Fruit fly (Drosophila melanogaster) whole organism, embryonic: ENCODE results near the gene CG3815.

Experiments
- BtbVII ChIP-seq: fragments of 200-800 bp; sonication (Bioruptor generic); optimal IDR thresholded peaks from 3 replicates; lab custom pipeline; 2017; ENCODE audit warnings: missing biosample characterization, mild to moderate bottlenecking, missing genetic modification characterization
- CG10321 ChIP-seq: fragments of 200-800 bp; sonication (Bioruptor generic); IDR thresholded peaks from 2 replicates; pipeline ENCODE4 v1.3.6; 2022; ENCODE audit warnings: missing biosample characterization, missing genetic modification characterization
- CG10431 ChIP-seq: fragments of 200-800 bp; sonication (Bioruptor generic); optimal IDR thresholded peaks from 3 replicates; lab custom pipeline; 2018; ENCODE audit warnings: missing biosample characterization, mild to moderate bottlenecking, missing genetic modification characterization
- CG10462 ChIP-seq: fragments of 200-800 bp; sonication (Bioruptor generic); optimal IDR thresholded peaks from 2 replicates; lab custom pipeline; 2016; ENCODE audit warnings: missing biosample characterization, missing genetic modification characterization
- CG12744 ChIP-seq: fragments of 200-800 bp; sonication (Bioruptor generic); optimal IDR thresholded peaks from 2 replicates; lab custom pipeline; 2016; ENCODE audit warnings: missing biosample characterization, missing genetic modification characterization
- CG13287 ChIP-seq: fragments of 200-800 bp; sonication (Bioruptor generic); IDR thresholded peaks from 2 replicates; pipeline ENCODE4 v1.3.6; 2022; ENCODE audit warnings: missing biosample characterization, missing genetic modification characterization; ENCODE audit not compliant: partially characterized antibody
- CG15479 ChIP-seq: fragments of 200-800 bp; sonication (Bioruptor generic); optimal IDR thresholded peaks from 3 replicates; lab custom pipeline; 2019; ENCODE audit warnings: missing biosample characterization, mild to moderate bottlenecking, missing genetic modification characterization, moderate library complexity
- CG15601 ChIP-seq: fragments of 200-800 bp; sonication (Bioruptor generic); optimal IDR thresholded peaks from 3 replicates; lab custom pipeline; 2019; ENCODE audit warnings: missing biosample characterization, mild to moderate bottlenecking, missing genetic modification characterization, moderate library complexity
- CG17186 ChIP-seq: fragments of 200-800 bp; sonication (Bioruptor generic); optimal IDR thresholded peaks from 3 replicates; lab custom pipeline; 2017; ENCODE audit warnings: missing biosample characterization, missing genetic modification reagents, missing genetic modification characterization
- CG18011 ChIP-seq: fragments of 200-800 bp; sonication (Bioruptor generic); optimal IDR thresholded peaks from 2 replicates; lab custom pipeline; 2017; ENCODE audit warnings: missing biosample characterization, missing genetic modification characterization, mild to moderate bottlenecking, moderate library complexity, missing genotype
- CG2129 ChIP-seq: fragments of 200-800 bp; sonication (Bioruptor generic); IDR thresholded peaks from 2 replicates; pipeline ENCODE4 v1.3.6; 2022; ENCODE audit warnings: missing biosample characterization, missing genetic modification characterization; ENCODE audit not compliant: partially characterized antibody
- CG2678 ChIP-seq: fragments of 200-800 bp; sonication (Bioruptor generic); optimal IDR thresholded peaks from 3 replicates; lab custom pipeline; 2019; ENCODE audit warnings: missing biosample characterization, mild to moderate bottlenecking, missing genetic modification characterization, moderate library complexity
- CG3065 ChIP-seq: fragments of 200-800 bp; sonication (Bioruptor generic); optimal IDR thresholded peaks from 2 replicates; lab custom pipeline; 2016; ENCODE audit warnings: missing biosample characterization, missing genetic modification characterization
- CG31365 ChIP-seq: fragments of 200-800 bp; sonication (Bioruptor generic); optimal IDR thresholded peaks from 2 replicates; lab custom pipeline; 2018; ENCODE audit warnings: missing biosample characterization, mild to moderate bottlenecking, missing genetic modification characterization
- CG4730 ChIP-seq: fragments of 200-800 bp; sonication (Bioruptor generic); IDR thresholded peaks from 2 replicates; pipeline ENCODE4 v1.3.6; 2022; ENCODE audit warnings: missing biosample characterization, missing genetic modification characterization
- CG4820 ChIP-seq: fragments of 200-800 bp; sonication (Bioruptor generic); optimal IDR thresholded peaks from 3 replicates; lab custom pipeline; 2016; ENCODE audit warnings: missing biosample characterization, missing genetic modification characterization
- CG6254 ChIP-seq: fragments of 200-800 bp; sonication (Bioruptor generic); optimal IDR thresholded peaks from 3 replicates; lab custom pipeline; 2017; ENCODE audit warnings: mild to moderate bottlenecking, missing biosample characterization, missing genetic modification reagents, missing genetic modification characterization
- CG6854 ChIP-seq: fragments of 200-800 bp; sonication (Bioruptor generic); optimal IDR thresholded peaks from 3 replicates; lab custom pipeline; 2017; ENCODE audit warnings: missing biosample characterization, mild to moderate bottlenecking, missing genetic modification characterization
- CG7839 ChIP-seq: fragments of 200-800 bp; sonication (Bioruptor generic); optimal IDR thresholded peaks from 3 replicates; lab custom pipeline; 2018; ENCODE audit warnings: missing biosample characterization, mild to moderate bottlenecking, missing genetic modification characterization, moderate library complexity
- CG7928 ChIP-seq: fragments of 200-800 bp; sonication (Bioruptor generic); optimal IDR thresholded peaks from 2 replicates; lab custom pipeline; 2017; ENCODE audit warnings: missing biosample characterization, mild to moderate bottlenecking, missing genetic modification characterization
- Dfd ChIP-seq, 2 experiments: fragments of >200 bp; optimal IDR thresholded peaks; 2 replicates each; lab custom pipeline; 2017; ENCODE audit warnings: missing biosample characterization in 2 of 2, missing genetic modification characterization in 2 of 2
- E2f2 ChIP-seq: fragments of 200-800 bp; sonication (Bioruptor generic); IDR thresholded peaks from 2 replicates; pipeline ENCODE4 v1.3.6; 2022; ENCODE audit warnings: missing biosample characterization, missing genetic modification characterization
- Fer3 ChIP-seq: fragments of 200-800 bp; sonication (Bioruptor generic); optimal IDR thresholded peaks from 2 replicates; lab custom pipeline; 2018; ENCODE audit warnings: missing biosample characterization, mild to moderate bottlenecking, missing genetic modification characterization, moderate library complexity
- HLH3B ChIP-seq: fragments of 200-800 bp; sonication (Bioruptor generic); IDR thresholded peaks from 2 replicates; pipeline ENCODE4 v1.3.6; 2022; ENCODE audit warnings: missing biosample characterization, missing genetic modification characterization
- Jarid2 ChIP-seq: fragments of 200-800 bp; sonication (Bioruptor generic); optimal IDR thresholded peaks from 3 replicates; lab custom pipeline; 2017; ENCODE audit warnings: mild to moderate bottlenecking, missing biosample characterization, missing genetic modification reagents, missing genetic modification characterization
- Lhr ChIP-seq: fragments of 200-800 bp; sonication (Bioruptor generic); optimal IDR thresholded peaks from 3 replicates; lab custom pipeline; 2017; ENCODE audit warnings: mild to moderate bottlenecking, missing biosample characterization, missing genetic modification reagents, missing genetic modification characterization
- Mrtf ChIP-seq: fragments of 200-800 bp; sonication (Bioruptor generic); IDR thresholded peaks from 3 replicates; pipeline ENCODE4 v1.3.6; 2022; ENCODE audit warnings: missing biosample characterization, missing genetic modification characterization
- Optix ChIP-seq: fragments of 200-800 bp; sonication (Bioruptor generic); IDR thresholded peaks from 3 replicates; pipeline ENCODE4 v1.3.6; 2022; ENCODE audit warnings: missing biosample characterization, missing genetic modification characterization
- Pdp1 ChIP-seq, 2 experiments: fragments of 200-800 bp; sonication (Bioruptor generic); optimal IDR thresholded peaks; 3 replicates each; lab custom pipeline; 2016; ENCODE audit warnings: missing biosample characterization in 2 of 2, missing genetic modification characterization in 2 of 2, mild to moderate bottlenecking in 1 of 2, moderate library complexity in 1 of 2
- Ravus ChIP-seq: fragments of 200-800 bp; sonication (Bioruptor generic); IDR thresholded peaks from 2 replicates; pipeline ENCODE4 v1.3.6; 2022; ENCODE audit warnings: missing biosample characterization, missing genetic modification characterization
- ato ChIP-seq: fragments of 200-800 bp; sonication (Bioruptor generic); IDR thresholded peaks from 2 replicates; pipeline ENCODE4 v1.3.6; 2022; ENCODE audit warnings: missing biosample characterization, missing genetic modification characterization; ENCODE audit not compliant: partially characterized antibody
- bowl ChIP-seq: fragments of 200-800 bp; sonication (Bioruptor generic); IDR thresholded peaks from 2 replicates; pipeline ENCODE4 v1.3.6; 2022; ENCODE audit warnings: missing biosample characterization, missing genetic modification characterization
- chif ChIP-seq, 2 experiments: fragments of 200-800 bp; sonication (Bioruptor generic); optimal IDR thresholded peaks; 3 replicates each; lab custom pipeline; 2016; ENCODE audit warnings: missing biosample characterization in 2 of 2, missing genetic modification characterization in 2 of 2
- dati ChIP-seq: fragments of 200-800 bp; sonication (Bioruptor generic); IDR thresholded peaks from 2 replicates; pipeline ENCODE4 v1.3.6; 2022; ENCODE audit warnings: missing biosample characterization, missing genetic modification characterization
- fru ChIP-seq: fragments of >200 bp; optimal IDR thresholded peaks from 2 replicates; lab custom pipeline; 2017
- insv ChIP-seq, 2 experiments: fragments of 200-800 bp; sonication (Bioruptor generic); optimal IDR thresholded peaks; 3 replicates each; lab custom pipeline; 2016 to 2018; ENCODE audit warnings: missing biosample characterization in 2 of 2, missing genetic modification characterization in 2 of 2
- jing ChIP-seq: fragments of 200-800 bp; sonication (Bioruptor generic); optimal IDR thresholded peaks from 2 replicates; lab custom pipeline; 2018; ENCODE audit warnings: missing biosample characterization, mild to moderate bottlenecking, missing genetic modification characterization
- mld ChIP-seq: fragments of 200-800 bp; sonication (Bioruptor generic); IDR thresholded peaks from 3 replicates; pipeline ENCODE4 v1.3.6; 2022; ENCODE audit warnings: missing biosample characterization, missing genetic modification characterization; ENCODE audit not compliant: partially characterized antibody
- nau ChIP-seq: fragments of 200-800 bp; sonication (Bioruptor generic); optimal IDR thresholded peaks from 3 replicates; lab custom pipeline; 2017; ENCODE audit warnings: missing biosample characterization, mild to moderate bottlenecking, missing genetic modification characterization, missing genetic modification reagents
- prd ChIP-seq, 3 experiments: fragments of >200 bp in 2 of 3; fragments of 200-800 bp in 1 of 3; sonication (Bioruptor generic) in 1 of 3; optimal IDR thresholded peaks in 2 of 3; IDR thresholded peaks in 1 of 3; 2 replicates in 2 of 3; 3 replicates in 1 of 3; pipeline versions ENCODE4 v1.3.6 to Lab custom; 2017 to 2022; ENCODE audit warnings: missing biosample characterization in 1 of 3, missing genetic modification characterization in 1 of 3
- pros ChIP-seq: fragments of 200-800 bp; sonication (Bioruptor generic); optimal IDR thresholded peaks from 3 replicates; lab custom pipeline; 2019; ENCODE audit warnings: missing biosample characterization, mild to moderate bottlenecking, missing genetic modification characterization, moderate library complexity
- ro ChIP-seq: fragments of 200-800 bp; sonication (Bioruptor generic); IDR thresholded peaks from 2 replicates; pipeline ENCODE4 v1.3.6; 2022; ENCODE audit warnings: missing biosample characterization, missing genetic modification characterization
- sima ChIP-seq: fragments of 200-800 bp; sonication (Bioruptor generic); optimal IDR thresholded peaks from 2 replicates; lab custom pipeline; 2016; ENCODE audit warnings: missing biosample characterization, missing genetic modification characterization
- sisA ChIP-seq: fragments of 200-800 bp; sonication (Bioruptor generic); IDR thresholded peaks from 2 replicates; pipeline ENCODE4 v1.3.6; 2022; ENCODE audit warnings: missing biosample characterization, missing genetic modification characterization
- stwl ChIP-seq: fragments of 200-800 bp; sonication (Bioruptor generic); optimal IDR thresholded peaks from 3 replicates; lab custom pipeline; 2018; ENCODE audit warnings: missing biosample characterization, mild to moderate bottlenecking, missing genetic modification characterization, moderate library complexity
- tgo ChIP-seq: fragments of 200-800 bp; sonication (Bioruptor generic); IDR thresholded peaks from 3 replicates; pipeline ENCODE4 v1.3.6; 2022; ENCODE audit warnings: missing biosample characterization, missing genetic modification characterization
- tio ChIP-seq: fragments of 200-800 bp; sonication (Bioruptor generic); optimal IDR thresholded peaks from 2 replicates; lab custom pipeline; 2017; ENCODE audit warnings: missing biosample characterization, missing genetic modification characterization, inconsistent platforms
- tx ChIP-seq: fragments of 200-800 bp; sonication (Bioruptor generic); optimal IDR thresholded peaks from 2 replicates; lab custom pipeline; 2016; ENCODE audit warnings: missing biosample characterization, missing genetic modification characterization
- vfl ChIP-seq: fragments of 200-800 bp; sonication (Bioruptor generic); optimal IDR thresholded peaks from 2 replicates; lab custom pipeline; 2016; ENCODE audit warnings: missing biosample characterization, missing genetic modification characterization
- vnd ChIP-seq: fragments of 200-800 bp; sonication (Bioruptor generic); IDR thresholded peaks from 3 replicates; pipeline ENCODE4 v1.3.6; 2022; ENCODE audit warnings: missing biosample characterization, missing genetic modification characterization; ENCODE audit not compliant: partially characterized antibody
- wdn ChIP-seq: fragments of 200-800 bp; sonication (Bioruptor generic); IDR thresholded peaks from 2 replicates; pipeline ENCODE4 v1.3.6; 2022; ENCODE audit warnings: missing biosample characterization, missing genetic modification characterization

Gene CG3815

dm6 chrX:6310408-6310807 lies 15.2 kb downstream of the CG3815 start (continued):
- peak; percentile 11 for TF ChIP-seq Fer3 (tag; lab: Kevin White, UChicago)
- TF ChIP-seq HLH3B (GFP tag; lab: Robert Waterston, UW): 0 out of 2 replicates have a peak, but pooled peaks have one; percentile 31
- no peak for TF ChIP-seq CG4820 (GFP tag; lab: Kevin White, UChicago)
- TF ChIP-seq chif (GFP tag; optimal IDR thresholded peaks at IDR 0.05; lab: Kevin White, UChicago): no peak
- peak; percentile 48 for TF ChIP-seq sisA
- peak; percentile 42 for TF ChIP-seq CG7839 (tag; lab: Kevin White, UChicago)
- TF ChIP-seq CG18011 (GFP tag; lab: Kevin White, UChicago): no peak
- no peak for TF ChIP-seq pros (GFP tag; lab: Kevin White, UChicago)
- TF ChIP-seq CG2678 (tag; lab: Kevin White, UChicago): peak; percentile 47
- TF ChIP-seq CG12744 (GFP tag; lab: Kevin White, UChicago): no peak
- TF ChIP-seq Mrtf (GFP tag; lab: Robert Waterston, UW): no peak
- TF ChIP-seq mld (GFP tag; lab: Robert Waterston, UW): no peak
- no peak for TF ChIP-seq Pdp1 (GFP tag; optimal IDR thresholded peaks at IDR 0.05; lab: Kevin White, UChicago)
- TF ChIP-seq tx: no peak
- no peak for TF ChIP-seq bowl
- TF ChIP-seq dati (GFP tag; lab: Robert Waterston, UW): no peak
- TF ChIP-seq CG15601 (tag; lab: Kevin White, UChicago): no peak
- TF ChIP-seq insv (GFP tag; optimal IDR thresholded peaks at IDR 0.05; lab: Kevin White, UChicago): no peak
- no peak for TF ChIP-seq CG13287 (GFP tag; lab: Robert Waterston, UW)
- no peak for TF ChIP-seq CG4730 (GFP tag; lab: Robert Waterston, UW)
- TF ChIP-seq CG10462 (GFP tag; lab: Kevin White, UChicago): no peak
- no peak for TF ChIP-seq nau (GFP tag; lab: Kevin White, UChicago)
- no peak for TF ChIP-seq Ravus
- TF ChIP-seq Lhr (GFP tag; lab: Kevin White, UChicago): no peak
- no peak for TF ChIP-seq CG7928 (GFP tag; lab: Kevin White, UChicago)
- TF ChIP-seq E2f2 (GFP tag; lab: Robert Waterston, UW): no peak
- TF ChIP-seq prd (optimal IDR thresholded peaks at IDR 0.05; lab: Kevin White, UChicago): no peak
- peak; percentile 39; the same call in 1 of the 3 replicates for TF ChIP-seq prd (GFP tag; IDR thresholded peaks at IDR 0.05; lab: Robert Waterston, UW)
- TF ChIP-seq tgo: no peak
- 0 out of 2 replicates have a peak, but pooled peaks have one; percentile 21 for TF ChIP-seq wdn (GFP tag; lab: Robert Waterston, UW)
- no peak for TF ChIP-seq Jarid2
- TF ChIP-seq CG10321 (GFP tag; lab: Robert Waterston, UW): no peak
- TF ChIP-seq vfl: no peak
- TF ChIP-seq CG17186: no peak
- TF ChIP-seq Optix: 0 out of 3 replicates have a peak, but pooled peaks have one; percentile 19
- TF ChIP-seq tio: no peak
- no peak for TF ChIP-seq jing (GFP tag; lab: Kevin White, UChicago)
- TF ChIP-seq fru: no peak
- no peak for TF ChIP-seq BtbVII (GFP tag; lab: Kevin White, UChicago)
- no peak for TF ChIP-seq ato (GFP tag; lab: Robert Waterston, UW)
- no peak for TF ChIP-seq vnd (GFP tag; lab: Robert Waterston, UW)
- no peak for TF ChIP-seq CG15479 (GFP tag; lab: Kevin White, UChicago)
- TF ChIP-seq CG10431 (GFP tag; lab: Kevin White, UChicago): no peak
- TF ChIP-seq CG6254 (GFP tag; lab: Kevin White, UChicago): no peak
- no peak for TF ChIP-seq Dfd (GFP tag; optimal IDR thresholded peaks at IDR 0.05; lab: Kevin White, UChicago)
- TF ChIP-seq CG6854 (GFP tag; lab: Kevin White, UChicago): no peak
- TF ChIP-seq sima (GFP tag; lab: Kevin White, UChicago): no peak
- TF ChIP-seq stwl (tag; lab: Kevin White, UChicago): no peak
- TF ChIP-seq CG3065 (GFP tag; lab: Kevin White, UChicago): no peak
- no peak for TF ChIP-seq ro (GFP tag; lab: Robert Waterston, UW)
- no peak for TF ChIP-seq CG31365 (tag; lab: Kevin White, UChicago)
- no peak for TF ChIP-seq CG2129 (GFP tag; lab: Robert Waterston, UW)
